Worm (Caenorhabditis elegans) whole organism, late embryonic: ENCODE measurements around the gene ZK632.4.

Source experiments
- ama-1 ChIP-seq: fragments of 150-350 bp; optimal IDR thresholded peaks from 2 replicates; lab custom pipeline; 2014
- ets-4 ChIP-seq: sonication (generic microtip); optimal IDR thresholded peaks from 2 replicates; lab custom pipeline; 2016; ENCODE audit warnings: missing genetic modification characterization, missing compliant biosample characterization
- unc-42 ChIP-seq: sonication (generic microtip); optimal IDR thresholded peaks from 2 replicates; lab custom pipeline; 2016; ENCODE audit warnings: missing genotype, missing genetic modification characterization, missing compliant biosample characterization
- unc-55 ChIP-seq: sonication (generic microtip); optimal IDR thresholded peaks from 2 replicates; lab custom pipeline; 2017; ENCODE audit warnings: missing biosample characterization, missing genetic modification reagents, missing genetic modification characterization

DNA sequence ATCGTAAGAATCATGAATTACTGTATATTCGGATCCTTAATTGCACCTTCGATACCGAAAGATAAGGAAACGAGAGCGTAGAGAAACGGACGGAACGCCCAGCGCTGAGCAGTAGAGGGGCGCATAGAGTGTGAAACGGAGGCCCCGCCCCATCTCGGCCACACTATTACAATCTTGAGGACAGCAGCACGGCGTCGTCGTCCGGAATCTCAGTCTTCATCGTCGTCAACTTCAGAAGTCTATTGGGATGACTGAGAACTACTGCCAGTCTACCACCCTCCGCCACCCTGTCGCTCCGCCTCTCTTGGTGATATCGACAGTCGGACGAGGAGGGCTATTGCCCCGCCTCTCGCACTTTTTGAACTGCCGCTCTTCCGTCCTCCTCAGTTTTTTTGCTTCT, 42.5 kb downstream of the ZK632.4 start:
- no peak for TF ChIP-seq unc-42 (tag; lab: Kevin White, UChicago)
- TF ChIP-seq unc-55 (GFP tag; lab: Kevin White, UChicago) = no peak
- no peak for TF ChIP-seq ets-4 (tag; lab: Kevin White, UChicago)
- no peak for TF ChIP-seq ama-1 (lab: Kevin White, UChicago)
